Worm (Caenorhabditis elegans) whole organism, L1 larva: ENCODE data around the gene hil-1.

Source experiments
- C34B4.2 ChIP-seq: sonication (generic microtip); optimal IDR thresholded peaks from 2 replicates; lab custom pipeline; 2017; ENCODE audit warnings: mild to moderate bottlenecking, missing genetic modification characterization, missing compliant biosample characterization
- ama-1 ChIP-seq: fragments of 150-350 bp; optimal IDR thresholded peaks from 2 replicates; lab custom pipeline; 2014
- ceh-8 ChIP-seq: fragments of 200-800 bp; sonication (Bioruptor generic); optimal IDR thresholded peaks from 2 replicates; lab custom pipeline; 2018; ENCODE audit warnings: mild to moderate bottlenecking, missing genetic modification characterization, moderate library complexity, missing compliant biosample characterization
- egl-27 ChIP-seq, 2 experiments: fragments of 150-350 bp in 1 of 2; sonication (generic microtip); optimal IDR thresholded peaks; 3 replicates each; lab custom pipeline; 2017 to 2018; ENCODE audit warnings: missing biosample characterization in 2 of 2, missing genetic modification characterization in 2 of 2, missing genetic modification reagents in 2 of 2
- mab-9 ChIP-seq: fragments of 200-800 bp; sonication (Bioruptor generic); IDR thresholded peaks from 2 replicates; pipeline ENCODE4 v1.3.6; 2022; ENCODE audit warnings: missing genetic modification reagents, missing genetic modification characterization, missing compliant biosample characterization
- mef-2 ChIP-seq: fragments of 150-350 bp; optimal IDR thresholded peaks from 2 replicates; lab custom pipeline; 2014; ENCODE audit warnings: missing biosample characterization, missing genetic modification characterization
- nhr-28 ChIP-seq: fragments of 150-350 bp; optimal IDR thresholded peaks from 2 replicates; lab custom pipeline; 2014; ENCODE audit warnings: missing biosample characterization, missing genetic modification characterization
- nhr-76 ChIP-seq: sonication (generic microtip); optimal IDR thresholded peaks from 2 replicates; lab custom pipeline; 2017; ENCODE audit warnings: missing biosample characterization, missing genetic modification characterization
- zag-1 ChIP-seq: fragments of 150-350 bp; optimal IDR thresholded peaks from 2 replicates; lab custom pipeline; 2014; ENCODE audit warnings: missing biosample characterization, missing genetic modification characterization
- ztf-11 ChIP-seq, 2 experiments: sonication (generic microtip); optimal IDR thresholded peaks; 2 replicates each; lab custom pipeline; 2016 to 2017; ENCODE audit warnings: missing genetic modification characterization in 2 of 2, missing biosample characterization in 1 of 2, missing compliant biosample characterization in 1 of 2

DNA sequence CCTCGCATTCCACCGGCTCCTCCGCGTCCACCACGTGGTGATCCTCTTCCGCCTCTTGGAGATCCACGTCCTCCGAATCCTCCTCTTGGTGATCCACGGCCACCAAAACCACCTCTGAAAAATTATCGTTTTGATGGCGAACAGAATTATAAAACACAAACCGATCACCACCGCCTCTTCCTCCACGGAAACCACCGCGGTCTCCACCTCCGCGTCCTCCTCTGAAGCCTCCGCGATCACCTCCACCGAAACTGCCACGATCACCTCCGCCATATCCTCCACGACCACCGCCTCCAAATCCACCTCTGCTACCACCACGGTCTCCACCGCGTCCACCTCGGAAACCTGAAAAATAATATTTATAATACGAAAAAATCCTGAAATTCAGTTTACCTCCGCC is 52.0 kb downstream of the hil-1 start:
- no peak for TF ChIP-seq C34B4.2 (tag; lab: Kevin White, UChicago)
- no peak for TF ChIP-seq ama-1 (lab: Kevin White, UChicago)
- no peak for TF ChIP-seq mef-2 (tag; lab: Kevin White, UChicago)
- TF ChIP-seq nhr-76 (tag; lab: Kevin White, UChicago), result no peak
- no peak for TF ChIP-seq ceh-8 (GFP tag; lab: Kevin White, UChicago)
- TF ChIP-seq egl-27 (tag; optimal IDR thresholded peaks at IDR 0.05; lab: Kevin White, UChicago), result no peak
- no peak for TF ChIP-seq nhr-28 (tag; lab: Kevin White, UChicago)
- no peak for TF ChIP-seq zag-1
- TF ChIP-seq ztf-11 (tag; optimal IDR thresholded peaks at IDR 0.05; lab: Kevin White, UChicago), result no peak
- no peak for TF ChIP-seq mab-9
